Fruit fly (Drosophila melanogaster) S2 (cell line): ENCODE results near the gene ETHR.

Experiments
- CG8478 ChIP-seq: fragments of >200 bp; optimal IDR thresholded peaks from 2 replicates; lab custom pipeline; 2018
- CTCF ChIP-seq, 2 experiments: fragments of >200 bp; optimal IDR thresholded peaks; 2 replicates each; lab custom pipeline; 2018

- TF ChIP-seq CTCF (optimal IDR thresholded peaks at IDR 0.05; lab: Kevin White, UChicago) (no peak), CG8478 (lab: Kevin White, UChicago) (no peak)
These were observed 22.1 kb downstream of the ETHR start, which contains the start of gene Rab1 for dm6 chr3R:21268873-21269272.
